Fruit fly (Drosophila melanogaster) whole organism, embryonic: ENCODE measurements around the gene inaE.

Experiments
- CG10654 ChIP-seq: fragments of 200-800 bp; sonication (Bioruptor generic); optimal IDR thresholded peaks from 2 replicates; lab custom pipeline; 2016; ENCODE audit warnings: missing biosample characterization, missing genetic modification characterization
- CG11093 ChIP-seq: fragments of 200-800 bp; sonication (Bioruptor generic); IDR thresholded peaks from 3 replicates; pipeline ENCODE4 v1.3.6; 2022; ENCODE audit warnings: missing biosample characterization, missing genetic modification characterization
- CG11560 ChIP-seq: fragments of 200-800 bp; sonication (Bioruptor generic); IDR thresholded peaks from 3 replicates; pipeline ENCODE4 v1.3.6; 2022; ENCODE audit warnings: missing biosample characterization, missing genetic modification characterization
- CG11696 ChIP-seq: fragments of 200-800 bp; sonication (Bioruptor generic); IDR thresholded peaks from 2 replicates; pipeline ENCODE4 v1.3.6; 2022; ENCODE audit warnings: missing biosample characterization, missing genetic modification characterization
- CG12236 ChIP-seq: fragments of 200-800 bp; sonication (Bioruptor generic); optimal IDR thresholded peaks from 2 replicates; lab custom pipeline; 2016; ENCODE audit warnings: missing biosample characterization, missing genetic modification characterization
- CG12299 ChIP-seq: fragments of 200-800 bp; sonication (Bioruptor generic); optimal IDR thresholded peaks from 2 replicates; lab custom pipeline; 2018; ENCODE audit warnings: missing biosample characterization, mild to moderate bottlenecking, missing genetic modification characterization
- CG12659 ChIP-seq: fragments of 200-800 bp; sonication (Bioruptor generic); optimal IDR thresholded peaks from 3 replicates; lab custom pipeline; 2017; ENCODE audit warnings: mild to moderate bottlenecking, missing biosample characterization, missing genetic modification reagents, missing genetic modification characterization
- CG13775 ChIP-seq: fragments of 200-800 bp; sonication (Bioruptor generic); optimal IDR thresholded peaks from 3 replicates; lab custom pipeline; 2017; ENCODE audit warnings: missing biosample characterization, mild to moderate bottlenecking, missing genetic modification characterization
- CG13894 ChIP-seq: fragments of 200-800 bp; sonication (Bioruptor generic); optimal IDR thresholded peaks from 3 replicates; lab custom pipeline; 2018; ENCODE audit warnings: missing biosample characterization, mild to moderate bottlenecking, missing genetic modification characterization, moderate library complexity
- CG14965 ChIP-seq: fragments of 200-800 bp; sonication (Bioruptor generic); optimal IDR thresholded peaks from 2 replicates; lab custom pipeline; 2016; ENCODE audit warnings: missing biosample characterization, missing genetic modification characterization, borderline replicate concordance
- CG16779 ChIP-seq: fragments of 200-800 bp; sonication (Bioruptor generic); IDR thresholded peaks from 2 replicates; pipeline ENCODE4 v1.3.6; 2022; ENCODE audit warnings: missing biosample characterization, missing genetic modification characterization
- CG3163 ChIP-seq: fragments of 200-800 bp; sonication (Bioruptor generic); optimal IDR thresholded peaks from 3 replicates; lab custom pipeline; 2016; ENCODE audit warnings: missing biosample characterization, missing genetic modification characterization
- CG3407 ChIP-seq: fragments of 200-800 bp; sonication (Bioruptor generic); optimal IDR thresholded peaks from 2 replicates; lab custom pipeline; 2018; ENCODE audit warnings: missing biosample characterization, mild to moderate bottlenecking, missing genetic modification characterization
- CG6254 ChIP-seq: fragments of 200-800 bp; sonication (Bioruptor generic); optimal IDR thresholded peaks from 3 replicates; lab custom pipeline; 2017; ENCODE audit warnings: mild to moderate bottlenecking, missing biosample characterization, missing genetic modification reagents, missing genetic modification characterization
- CG7357 ChIP-seq: fragments of 200-800 bp; sonication (Bioruptor generic); IDR thresholded peaks from 3 replicates; pipeline ENCODE4 v1.3.6; 2022; ENCODE audit warnings: missing biosample characterization, missing genetic modification characterization
- CG8290 ChIP-seq, 3 experiments: fragments of 200-800 bp; sonication (Bioruptor generic); optimal IDR thresholded peaks; 2 replicates each; lab custom pipeline; 2016 to 2019; ENCODE audit warnings: missing biosample characterization in 3 of 3, missing genetic modification characterization in 3 of 3, mild to moderate bottlenecking in 2 of 3, moderate library complexity in 1 of 3
- CG9727 ChIP-seq: fragments of 200-800 bp; sonication (Bioruptor generic); optimal IDR thresholded peaks from 3 replicates; lab custom pipeline; 2017; ENCODE audit warnings: missing biosample characterization, mild to moderate bottlenecking, missing genetic modification characterization
- CHES-1-like ChIP-seq: fragments of 200-800 bp; sonication (Bioruptor generic); optimal IDR thresholded peaks from 2 replicates; lab custom pipeline; 2016; ENCODE audit warnings: missing biosample characterization, missing genetic modification characterization
- Dad ChIP-seq: fragments of 200-800 bp; sonication (Bioruptor generic); optimal IDR thresholded peaks from 3 replicates; lab custom pipeline; 2016; ENCODE audit warnings: missing biosample characterization, missing genetic modification characterization
- Dip3 ChIP-seq: fragments of 200-800 bp; sonication (Bioruptor generic); optimal IDR thresholded peaks from 3 replicates; lab custom pipeline; 2016; ENCODE audit warnings: missing biosample characterization, missing genetic modification characterization
- Eip74EF ChIP-seq, 2 experiments: fragments of 200-800 bp in 1 of 2; fragments of >200 bp in 1 of 2; sonication (Bioruptor generic) in 1 of 2; optimal IDR thresholded peaks; 2 replicates each; lab custom pipeline; 2017 to 2019; ENCODE audit warnings: missing biosample characterization in 2 of 2, missing genetic modification characterization in 2 of 2, mild to moderate bottlenecking in 1 of 2, moderate library complexity in 1 of 2
- Lim3 ChIP-seq: fragments of 200-800 bp; sonication (Bioruptor generic); IDR thresholded peaks from 2 replicates; pipeline ENCODE4 v1.3.6; 2022; ENCODE audit warnings: missing biosample characterization, missing genetic modification characterization
- Myb ChIP-seq: fragments of 200-800 bp; sonication (Bioruptor generic); optimal IDR thresholded peaks from 2 replicates; lab custom pipeline; 2016; ENCODE audit warnings: missing biosample characterization, missing genetic modification characterization
- Stat92E ChIP-seq, 3 experiments: fragments of >200 bp in 2 of 3; fragments of 200-800 bp in 1 of 3; sonication (Bioruptor generic) in 1 of 3; optimal IDR thresholded peaks; 2 replicates each; lab custom pipeline; 2017 to 2019; ENCODE audit warnings: missing biosample characterization in 3 of 3, missing genetic modification characterization in 3 of 3, mild to moderate bottlenecking in 1 of 3, moderate library complexity in 1 of 3
- Tbp ChIP-seq: fragments of >200 bp; optimal IDR thresholded peaks from 2 replicates; lab custom pipeline; 2018; ENCODE audit warnings: missing biosample characterization, missing genetic modification characterization
- Usf ChIP-seq: fragments of 200-800 bp; sonication (Bioruptor generic); optimal IDR thresholded peaks from 2 replicates; lab custom pipeline; 2017; ENCODE audit warnings: missing genotype, missing biosample characterization, missing genetic modification characterization
- ase ChIP-seq: fragments of 200-800 bp; sonication (Bioruptor generic); IDR thresholded peaks from 3 replicates; pipeline ENCODE4 v1.3.6; 2022; ENCODE audit warnings: missing biosample characterization, missing genetic modification characterization
- cato ChIP-seq: fragments of 200-800 bp; sonication (Bioruptor generic); optimal IDR thresholded peaks from 2 replicates; lab custom pipeline; 2016; ENCODE audit warnings: missing biosample characterization, missing genetic modification characterization, borderline replicate concordance
- chif ChIP-seq, 2 experiments: fragments of 200-800 bp; sonication (Bioruptor generic); optimal IDR thresholded peaks; 3 replicates each; lab custom pipeline; 2016; ENCODE audit warnings: missing biosample characterization in 2 of 2, missing genetic modification characterization in 2 of 2
- chinmo ChIP-seq: fragments of 200-800 bp; sonication (Bioruptor generic); IDR thresholded peaks from 4 replicates; pipeline ENCODE4 v1.3.6; 2022; ENCODE audit warnings: missing biosample characterization, missing genetic modification characterization; ENCODE audit not compliant: partially characterized antibody
- cwo ChIP-seq: fragments of 200-800 bp; sonication (Bioruptor generic); optimal IDR thresholded peaks from 3 replicates; lab custom pipeline; 2017; ENCODE audit warnings: missing biosample characterization, missing genetic modification characterization, mild to moderate bottlenecking, moderate library complexity, missing genetic modification reagents
- dm ChIP-seq: fragments of 200-800 bp; sonication (Bioruptor generic); optimal IDR thresholded peaks from 3 replicates; lab custom pipeline; 2016; ENCODE audit warnings: missing biosample characterization, missing genetic modification characterization
- dmrt11E ChIP-seq: fragments of 200-800 bp; sonication (Bioruptor generic); optimal IDR thresholded peaks from 3 replicates; lab custom pipeline; 2018; ENCODE audit warnings: missing biosample characterization, mild to moderate bottlenecking, missing genetic modification characterization, moderate library complexity
- dpn ChIP-seq, 2 experiments: fragments of 200-800 bp; sonication (Bioruptor generic); optimal IDR thresholded peaks; 3 replicates each; lab custom pipeline; 2016; ENCODE audit warnings: missing biosample characterization in 2 of 2, missing genetic modification characterization in 2 of 2
- fd3F ChIP-seq: fragments of 200-800 bp; sonication (Bioruptor generic); optimal IDR thresholded peaks from 2 replicates; lab custom pipeline; 2018; ENCODE audit warnings: missing biosample characterization, mild to moderate bottlenecking, missing genetic modification characterization, moderate library complexity
- fd64A ChIP-seq: fragments of 200-800 bp; sonication (Bioruptor generic); optimal IDR thresholded peaks from 3 replicates; lab custom pipeline; 2018; ENCODE audit warnings: missing biosample characterization, mild to moderate bottlenecking, missing genetic modification characterization
- ftz-f1 ChIP-seq: fragments of 200-800 bp; sonication (Bioruptor generic); optimal IDR thresholded peaks from 2 replicates; lab custom pipeline; 2016; ENCODE audit warnings: missing biosample characterization, missing genetic modification characterization
- gem ChIP-seq: fragments of 200-800 bp; sonication (Bioruptor generic); optimal IDR thresholded peaks from 2 replicates; lab custom pipeline; 2019; ENCODE audit warnings: missing biosample characterization, mild to moderate bottlenecking, missing genetic modification characterization, moderate library complexity
- ind ChIP-seq: fragments of 200-800 bp; sonication (Bioruptor generic); optimal IDR thresholded peaks from 3 replicates; lab custom pipeline; 2016; ENCODE audit warnings: missing biosample characterization, missing genetic modification characterization
- kay ChIP-seq: fragments of 200-800 bp; sonication (Bioruptor generic); optimal IDR thresholded peaks from 2 replicates; lab custom pipeline; 2016; ENCODE audit warnings: missing biosample characterization, missing genetic modification characterization
- ken ChIP-seq: fragments of 200-800 bp; sonication (Bioruptor generic); IDR thresholded peaks from 3 replicates; pipeline ENCODE4 v1.3.6; 2022; ENCODE audit warnings: missing biosample characterization, missing genetic modification characterization
- org-1 ChIP-seq: fragments of 200-800 bp; sonication (Bioruptor generic); optimal IDR thresholded peaks from 2 replicates; lab custom pipeline; 2017; ENCODE audit warnings: missing biosample characterization, missing genetic modification characterization
- sens ChIP-seq: fragments of 200-800 bp; sonication (Bioruptor generic); peaks from one replicate; lab custom pipeline; 2016; ENCODE audit warnings: missing biosample characterization, missing genetic modification characterization
- sim ChIP-seq: fragments of 200-800 bp; sonication (Bioruptor generic); IDR thresholded peaks from 2 replicates; pipeline ENCODE4 v1.3.6; 2022; ENCODE audit warnings: missing biosample characterization, missing genetic modification characterization
- slbo ChIP-seq: fragments of 200-800 bp; sonication (Bioruptor generic); IDR thresholded peaks from 2 replicates; pipeline ENCODE4 v1.3.6; 2022; ENCODE audit warnings: missing biosample characterization, missing genetic modification characterization
- trh ChIP-seq: fragments of 200-800 bp; sonication (Bioruptor generic); optimal IDR thresholded peaks from 2 replicates; lab custom pipeline; 2016; ENCODE audit warnings: missing biosample characterization, missing genetic modification characterization
- tx ChIP-seq: fragments of 200-800 bp; sonication (Bioruptor generic); optimal IDR thresholded peaks from 2 replicates; lab custom pipeline; 2016; ENCODE audit warnings: missing biosample characterization, missing genetic modification characterization
- unpg ChIP-seq: fragments of 200-800 bp; sonication (Bioruptor generic); optimal IDR thresholded peaks from 3 replicates; lab custom pipeline; 2018; ENCODE audit warnings: missing biosample characterization, mild to moderate bottlenecking, missing genetic modification characterization, moderate library complexity
- zf30C ChIP-seq: fragments of 200-800 bp; sonication (Bioruptor generic); optimal IDR thresholded peaks from 3 replicates; lab custom pipeline; 2018; ENCODE audit warnings: missing biosample characterization, mild to moderate bottlenecking, missing genetic modification characterization
- zfh1 ChIP-seq: fragments of 200-800 bp; sonication (Bioruptor generic); IDR thresholded peaks from 3 replicates; pipeline ENCODE4 v1.3.6; 2022; ENCODE audit warnings: missing biosample characterization, missing genetic modification characterization

The inaE gene

dm6 chrX:13756776-13757312 is 26.7 kb upstream of the inaE start, which contains the start of the genes CG32625 and Rtc1 (continued):
- TF ChIP-seq CG10654 (GFP tag; lab: Kevin White, UChicago) (peak; percentile 13), kay (no peak), cwo (GFP tag; lab: Kevin White, UChicago) (peak; percentile 81), Stat92E (GFP tag; optimal IDR thresholded peaks at IDR 0.05; lab: Kevin White, UChicago) (no peak), ind (peak; percentile 31), ftz-f1 (no peak), CG14965 (no peak), CHES-1-like (GFP tag; lab: Kevin White, UChicago) (no peak), cato (GFP tag; lab: Kevin White, UChicago) (no peak), Tbp (GFP tag; lab: Kevin White, UChicago) (no peak), tx (no peak), slbo (GFP tag; lab: Robert Waterston, UW) (peak; percentile 73), zf30C (GFP tag; lab: Kevin White, UChicago) (no peak), dpn (GFP tag; optimal IDR thresholded peaks at IDR 0.05; lab: Kevin White, UChicago) (peak in 1 of 2 experiments; percentile 50), gem (tag; lab: Kevin White, UChicago) (peak; percentile 74), CG3163 (GFP tag; lab: Kevin White, UChicago) (no peak), ken (GFP tag; lab: Robert Waterston, UW) (peak; percentile 62; the same call in 1 of the 3 replicates), Myb (no peak), Usf (GFP tag; lab: Kevin White, UChicago) (no peak), CG13894 (tag; lab: Kevin White, UChicago) (peak; percentile 54), CG16779 (GFP tag; lab: Robert Waterston, UW) (no peak), CG11093 (GFP tag; lab: Robert Waterston, UW) (no peak), CG12236 (no peak), CG3407 (GFP tag; lab: Kevin White, UChicago) (no peak), org-1 (GFP tag; lab: Kevin White, UChicago) (no peak), CG7357 (GFP tag; lab: Robert Waterston, UW) (no peak), Dad (GFP tag; lab: Kevin White, UChicago) (no peak), CG13775 (GFP tag; lab: Kevin White, UChicago) (peak; percentile 59), ase (GFP tag; lab: Robert Waterston, UW) (0 out of 3 replicates have a peak, but pooled peaks have one; percentile 52), Eip74EF (GFP tag; optimal IDR thresholded peaks at IDR 0.05; lab: Kevin White, UChicago) (no peak), CG6254 (GFP tag; lab: Kevin White, UChicago) (no peak), CG8290 (GFP tag; optimal IDR thresholded peaks at IDR 0.05; lab: Kevin White, UChicago) (peak; percentile 13), CG8290 (tag; optimal IDR thresholded peaks at IDR 0.05; lab: Kevin White, UChicago) (peak; percentile 30 to 57), CG12659 (GFP tag; lab: Kevin White, UChicago) (peak; percentile 66), CG9727 (GFP tag; lab: Kevin White, UChicago) (peak; percentile 33), CG11560 (tag; lab: Robert Waterston, UW) (no peak), sens (GFP tag; lab: Kevin White, UChicago) (no peak), chif (GFP tag; optimal IDR thresholded peaks at IDR 0.05; lab: Kevin White, UChicago) (no peak), CG12299 (tag; lab: Kevin White, UChicago) (peak; percentile 58), zfh1 (peak; percentile 62; the same call in 2 of the 3 replicates), Lim3 (GFP tag; lab: Robert Waterston, UW) (no peak), CG11696 (GFP tag; lab: Robert Waterston, UW) (no peak), sim (GFP tag; lab: Robert Waterston, UW) (no peak), trh (no peak), fd3F (peak; percentile 14), fd64A (GFP tag; lab: Kevin White, UChicago) (no peak), Dip3 (peak; percentile 21), dmrt11E (tag; lab: Kevin White, UChicago) (peak; percentile 35), chinmo (no peak), dm (GFP tag; lab: Kevin White, UChicago) (peak; percentile 76), unpg (GFP tag; lab: Kevin White, UChicago) (peak; percentile 61)
